Fruit fly (Drosophila melanogaster) whole organism, prepupa: ENCODE results near the gene CG6055.

Experiments
- CG10631 ChIP-seq: fragments of 200-800 bp; sonication (Bioruptor generic); optimal IDR thresholded peaks from 2 replicates; lab custom pipeline; 2016; ENCODE audit warnings: missing biosample characterization, missing genetic modification characterization
- CG10669 ChIP-seq: fragments of 200-800 bp; sonication (Bioruptor generic); optimal IDR thresholded peaks from 3 replicates; lab custom pipeline; 2018; ENCODE audit warnings: missing biosample characterization, mild to moderate bottlenecking, missing genetic modification characterization, moderate library complexity
- CG11294 ChIP-seq: fragments of 200-800 bp; sonication (Bioruptor generic); IDR thresholded peaks from 2 replicates; pipeline ENCODE4 v1.3.6; 2022; ENCODE audit warnings: missing biosample characterization, missing genetic modification characterization
- CG11762 ChIP-seq: fragments of 200-800 bp; sonication (Bioruptor generic); optimal IDR thresholded peaks from 3 replicates; lab custom pipeline; 2016; ENCODE audit warnings: missing biosample characterization, missing genetic modification characterization; ENCODE audit not compliant: insufficient read depth
- CG11902 ChIP-seq: fragments of 200-800 bp; sonication (Bioruptor generic); optimal IDR thresholded peaks from 3 replicates; lab custom pipeline; 2016; ENCODE audit warnings: missing biosample characterization, missing genetic modification characterization
- CG15336 ChIP-seq: fragments of 200-800 bp; sonication (Bioruptor generic); IDR thresholded peaks from 2 replicates; pipeline ENCODE4 v1.3.6; 2022; ENCODE audit warnings: missing biosample characterization, missing genetic modification characterization
- CG1621 ChIP-seq: fragments of 200-800 bp; sonication (Bioruptor generic); optimal IDR thresholded peaks from 3 replicates; lab custom pipeline; 2018; ENCODE audit warnings: missing biosample characterization, mild to moderate bottlenecking, missing genetic modification characterization
- CG3032 ChIP-seq: fragments of 200-800 bp; optimal IDR thresholded peaks from 2 replicates; lab custom pipeline; 2019; ENCODE audit warnings: missing biosample characterization, mild to moderate bottlenecking, missing genetic modification characterization, moderate library complexity
- CG32006 ChIP-seq: fragments of 200-800 bp; sonication (Bioruptor generic); optimal IDR thresholded peaks from 3 replicates; lab custom pipeline; 2017; ENCODE audit warnings: missing biosample characterization, mild to moderate bottlenecking, missing genetic modification characterization
- CG3919 ChIP-seq: fragments of 200-800 bp; sonication (Bioruptor generic); optimal IDR thresholded peaks from 3 replicates; lab custom pipeline; 2016; ENCODE audit warnings: missing biosample characterization, missing genetic modification characterization
- CG4318 ChIP-seq: fragments of 200-800 bp; sonication (Bioruptor generic); optimal IDR thresholded peaks from 3 replicates; lab custom pipeline; 2017; ENCODE audit warnings: missing biosample characterization, mild to moderate bottlenecking, missing genetic modification characterization
- CG6163 ChIP-seq: fragments of 200-800 bp; sonication (Bioruptor generic); IDR thresholded peaks from 3 replicates; pipeline ENCODE4 v1.3.6; 2022; ENCODE audit warnings: missing biosample characterization, missing genetic modification characterization
- CG6276 ChIP-seq: fragments of 200-800 bp; sonication (Bioruptor generic); optimal IDR thresholded peaks from 2 replicates; lab custom pipeline; 2017; ENCODE audit warnings: missing biosample characterization, mild to moderate bottlenecking, missing genetic modification characterization
- CG6808 ChIP-seq: fragments of 200-800 bp; sonication (Bioruptor generic); optimal IDR thresholded peaks from 3 replicates; lab custom pipeline; 2017; ENCODE audit warnings: missing biosample characterization, missing genetic modification characterization, mild to moderate bottlenecking, moderate library complexity, missing genetic modification reagents
- CG6854 ChIP-seq: fragments of 200-800 bp; sonication (Bioruptor generic); optimal IDR thresholded peaks from 2 replicates; lab custom pipeline; 2017; ENCODE audit warnings: missing biosample characterization, mild to moderate bottlenecking, missing genetic modification characterization
- CG8119 ChIP-seq: fragments of 200-800 bp; sonication (Bioruptor generic); IDR thresholded peaks from 3 replicates; pipeline ENCODE4 v1.3.6; 2022; ENCODE audit warnings: missing biosample characterization, missing genetic modification characterization
- CG8319 ChIP-seq: fragments of 200-800 bp; sonication (Bioruptor generic); optimal IDR thresholded peaks from 3 replicates; lab custom pipeline; 2016; ENCODE audit warnings: missing biosample characterization, missing genetic modification characterization
- Eip75B ChIP-seq: fragments of 200-800 bp; sonication (Bioruptor generic); optimal IDR thresholded peaks from 3 replicates; lab custom pipeline; 2016; ENCODE audit warnings: missing biosample characterization, missing genetic modification characterization
- Eip78C ChIP-seq: fragments of 200-800 bp; sonication (Bioruptor generic); peaks from one replicate; lab custom pipeline; 2016; ENCODE audit warnings: missing biosample characterization, missing genetic modification characterization
- Eip93F ChIP-seq: fragments of 200-800 bp; sonication (Bioruptor generic); optimal IDR thresholded peaks from 2 replicates; lab custom pipeline; 2016; ENCODE audit warnings: missing biosample characterization, mild to moderate bottlenecking, missing genetic modification characterization
- Ets21C ChIP-seq: fragments of 200-800 bp; sonication (Bioruptor generic); optimal IDR thresholded peaks from 3 replicates; lab custom pipeline; 2016; ENCODE audit warnings: missing biosample characterization, missing genetic modification characterization
- Gug ChIP-seq: fragments of 200-800 bp; sonication (Bioruptor generic); IDR thresholded peaks from 2 replicates; pipeline ENCODE4 v1.3.6; 2022; ENCODE audit warnings: missing biosample characterization, missing genetic modification characterization
- Hr38 ChIP-seq: sonication (Bioruptor generic); optimal IDR thresholded peaks from 2 replicates; lab custom pipeline; 2016; ENCODE audit warnings: missing biosample characterization, missing genetic modification characterization
- Hr39 ChIP-seq: fragments of 200-800 bp; sonication (Bioruptor generic); optimal IDR thresholded peaks from 2 replicates; lab custom pipeline; 2016; ENCODE audit warnings: missing biosample characterization, missing genetic modification characterization
- Met ChIP-seq: fragments of 200-800 bp; sonication (Bioruptor generic); optimal IDR thresholded peaks from 3 replicates; lab custom pipeline; 2016; ENCODE audit warnings: missing biosample characterization, missing genetic modification characterization
- Smox ChIP-seq: fragments of 200-800 bp; sonication (Bioruptor generic); optimal IDR thresholded peaks from 3 replicates; lab custom pipeline; 2016; ENCODE audit warnings: missing biosample characterization, missing genetic modification characterization
- Sox102F ChIP-seq: fragments of 200-800 bp; sonication (Bioruptor generic); optimal IDR thresholded peaks from 2 replicates; lab custom pipeline; 2016; ENCODE audit warnings: missing biosample characterization, mild to moderate bottlenecking, missing genetic modification characterization
- Sox15 ChIP-seq: fragments of 200-800 bp; sonication (Bioruptor generic); optimal IDR thresholded peaks from 3 replicates; lab custom pipeline; 2016; ENCODE audit warnings: missing biosample characterization, missing genetic modification characterization
- achi ChIP-seq: fragments of 200-800 bp; sonication (Bioruptor generic); optimal IDR thresholded peaks from 3 replicates; lab custom pipeline; 2016; ENCODE audit warnings: missing biosample characterization, missing genetic modification characterization
- acj6 ChIP-seq: fragments of 200-800 bp; sonication (Bioruptor generic); optimal IDR thresholded peaks from 3 replicates; lab custom pipeline; 2016; ENCODE audit warnings: missing biosample characterization, missing genetic modification characterization
- cyc ChIP-seq: fragments of 200-800 bp; sonication (Bioruptor generic); optimal IDR thresholded peaks from 3 replicates; lab custom pipeline; 2016; ENCODE audit warnings: missing biosample characterization, missing genetic modification characterization
- dac ChIP-seq: fragments of 200-800 bp; sonication (Bioruptor generic); optimal IDR thresholded peaks from 2 replicates; lab custom pipeline; 2017; ENCODE audit warnings: missing biosample characterization, mild to moderate bottlenecking, missing genetic modification characterization
- dsx ChIP-seq: fragments of 200-800 bp; optimal IDR thresholded peaks from 3 replicates; lab custom pipeline; 2019; ENCODE audit warnings: missing biosample characterization, mild to moderate bottlenecking, missing genetic modification characterization, moderate library complexity; ENCODE audit not compliant: poor library complexity, severe bottlenecking
- eg ChIP-seq: fragments of 200-800 bp; sonication (Bioruptor generic); IDR thresholded peaks from 3 replicates; pipeline ENCODE4 v1.3.6; 2022; ENCODE audit warnings: missing biosample characterization, missing genetic modification characterization
- esn ChIP-seq: fragments of 200-800 bp; sonication (Bioruptor generic); optimal IDR thresholded peaks from 2 replicates; lab custom pipeline; 2016; ENCODE audit warnings: missing biosample characterization, mild to moderate bottlenecking, missing genetic modification characterization, moderate library complexity
- fd59A ChIP-seq: fragments of 200-800 bp; sonication (Bioruptor generic); optimal IDR thresholded peaks from 2 replicates; lab custom pipeline; 2017; ENCODE audit warnings: missing biosample characterization, mild to moderate bottlenecking, missing genetic modification characterization, missing genetic modification reagents
- fd85E ChIP-seq: fragments of 200-800 bp; sonication (Bioruptor generic); optimal IDR thresholded peaks from 3 replicates; lab custom pipeline; 2016; ENCODE audit warnings: missing biosample characterization, missing genetic modification characterization
- fkh ChIP-seq: fragments of 200-800 bp; sonication (Bioruptor generic); optimal IDR thresholded peaks from 3 replicates; lab custom pipeline; 2017; ENCODE audit warnings: missing biosample characterization, mild to moderate bottlenecking, missing genetic modification characterization, moderate library complexity
- lz ChIP-seq: fragments of 200-800 bp; sonication (Bioruptor generic); optimal IDR thresholded peaks from 3 replicates; lab custom pipeline; 2016; ENCODE audit warnings: missing biosample characterization, missing genetic modification characterization
- net ChIP-seq: fragments of 200-800 bp; sonication (Bioruptor generic); optimal IDR thresholded peaks from 3 replicates; lab custom pipeline; 2016; ENCODE audit warnings: missing biosample characterization, missing genetic modification characterization
- pdm3 ChIP-seq: fragments of 200-800 bp; sonication (Bioruptor generic); optimal IDR thresholded peaks from 3 replicates; lab custom pipeline; 2016; ENCODE audit warnings: missing biosample characterization, missing genetic modification characterization
- salr ChIP-seq, 2 experiments: fragments of 200-800 bp; sonication (Bioruptor generic); optimal IDR thresholded peaks; 3 replicates each; lab custom pipeline; 2016 to 2018; ENCODE audit warnings: missing biosample characterization in 2 of 2, missing genetic modification characterization in 2 of 2, mild to moderate bottlenecking in 1 of 2
- spab ChIP-seq: fragments of 200-800 bp; sonication (Bioruptor generic); optimal IDR thresholded peaks from 2 replicates; lab custom pipeline; 2017; ENCODE audit warnings: missing biosample characterization, mild to moderate bottlenecking, missing genetic modification characterization, missing genetic modification reagents
- ss ChIP-seq, 2 experiments: fragments of 200-800 bp; sonication (Bioruptor generic); optimal IDR thresholded peaks; 2 replicates in 1 of 2; 3 replicates in 1 of 2; lab custom pipeline; 2017 to 2018; ENCODE audit warnings: mild to moderate bottlenecking in 2 of 2, missing biosample characterization in 2 of 2, missing genetic modification characterization in 2 of 2, moderate library complexity in 1 of 2
- svp ChIP-seq: fragments of 200-800 bp; sonication (Bioruptor generic); peaks from one replicate; lab custom pipeline; 2016; ENCODE audit warnings: missing biosample characterization, missing genetic modification characterization
- topi ChIP-seq: fragments of 200-800 bp; sonication (Bioruptor generic); optimal IDR thresholded peaks from 3 replicates; lab custom pipeline; 2016; ENCODE audit warnings: missing biosample characterization, missing genetic modification characterization
- vri ChIP-seq: fragments of 200-800 bp; sonication (Bioruptor generic); optimal IDR thresholded peaks from 3 replicates; lab custom pipeline; 2016; ENCODE audit warnings: missing biosample characterization, mild to moderate bottlenecking, missing genetic modification characterization

Gene CG6055

dm6 chr2L:7513321-7514059, 47.1 kb downstream of the CG6055 start (continued):
- TF ChIP-seq esn (GFP tag; lab: Kevin White, UChicago) (no peak), Eip78C (GFP tag; lab: Kevin White, UChicago) (peak; percentile 63), net (peak; percentile 46), Sox102F (GFP tag; lab: Kevin White, UChicago) (no peak), Ets21C (no peak), achi (GFP tag; lab: Kevin White, UChicago) (peak; percentile 55), CG6163 (GFP tag; lab: Robert Waterston, UW) (peak; percentile 75), pdm3 (GFP tag; lab: Kevin White, UChicago) (peak; percentile 29), CG6808 (GFP tag; lab: Kevin White, UChicago) (peak; percentile 25), Hr39 (GFP tag; lab: Kevin White, UChicago) (no peak), fd85E (GFP tag; lab: Kevin White, UChicago) (no peak), eg (GFP tag; lab: Robert Waterston, UW) (peak; percentile 86), Hr38 (no peak), CG6276 (peak; percentile 81), dsx (GFP tag; lab: Kevin White, UChicago) (no peak), CG11762 (GFP tag; lab: Kevin White, UChicago) (peak; percentile 44), Eip75B (GFP tag; lab: Kevin White, UChicago) (peak; percentile 9), Gug (GFP tag; lab: Robert Waterston, UW) (peak; percentile 71), CG1621 (tag; lab: Kevin White, UChicago) (no peak)

- no peak for TF ChIP-seq Hr38
- peak; percentile 7 for TF ChIP-seq acj6 (GFP tag; lab: Kevin White, UChicago)
- TF ChIP-seq CG11902 (GFP tag; lab: Kevin White, UChicago): no peak
- TF ChIP-seq ss (GFP tag; optimal IDR thresholded peaks at IDR 0.05; lab: Kevin White, UChicago): no peak
- peak; percentile 54 for TF ChIP-seq CG15336
- TF ChIP-seq net: no peak
- TF ChIP-seq dac (GFP tag; lab: Kevin White, UChicago): no peak
- no peak for TF ChIP-seq CG10631 (GFP tag; lab: Kevin White, UChicago)
- no peak for TF ChIP-seq CG10669 (GFP tag; lab: Kevin White, UChicago)
- TF ChIP-seq CG8119 (GFP tag; lab: Robert Waterston, UW): no peak
- no peak for TF ChIP-seq achi (GFP tag; lab: Kevin White, UChicago)
- peak; percentile 66; the same call in 2 of the 3 replicates for TF ChIP-seq CG6163 (GFP tag; lab: Robert Waterston, UW)
- TF ChIP-seq salr (GFP tag; optimal IDR thresholded peaks at IDR 0.05; lab: Kevin White, UChicago): peak in 1 of 2 experiments; percentile 4
- no peak for TF ChIP-seq topi
- TF ChIP-seq CG8319 (GFP tag; lab: Kevin White, UChicago): no peak
- no peak for TF ChIP-seq CG6276
- TF ChIP-seq CG4318 (GFP tag; lab: Kevin White, UChicago): no peak
- peak; percentile 2 for TF ChIP-seq CG3919 (GFP tag; lab: Kevin White, UChicago)
- TF ChIP-seq CG32006 (GFP tag; lab: Kevin White, UChicago): peak; percentile 50
- TF ChIP-seq Smox (GFP tag; lab: Kevin White, UChicago): no peak
- TF ChIP-seq fkh: no peak
- TF ChIP-seq Eip93F (GFP tag; lab: Kevin White, UChicago): no peak
- no peak for TF ChIP-seq CG6854 (GFP tag; lab: Kevin White, UChicago)
- no peak for TF ChIP-seq esn (GFP tag; lab: Kevin White, UChicago)
- peak; percentile 12 for TF ChIP-seq svp (GFP tag; lab: Kevin White, UChicago)
- no peak for TF ChIP-seq Gug (GFP tag; lab: Robert Waterston, UW)
- no peak for TF ChIP-seq spab (GFP tag; lab: Kevin White, UChicago)
- no peak for TF ChIP-seq fd59A
- TF ChIP-seq CG6808 (GFP tag; lab: Kevin White, UChicago): no peak
- no peak for TF ChIP-seq Sox15 (GFP tag; lab: Kevin White, UChicago)
- no peak for TF ChIP-seq CG11294 (GFP tag; lab: Robert Waterston, UW)
- TF ChIP-seq lz (GFP tag; lab: Kevin White, UChicago): no peak
- TF ChIP-seq CG3032 (tag; lab: Kevin White, UChicago): no peak
- TF ChIP-seq Met (GFP tag; lab: Kevin White, UChicago): no peak
- TF ChIP-seq CG11762 (GFP tag; lab: Kevin White, UChicago): no peak
- TF ChIP-seq vri (GFP tag; lab: Kevin White, UChicago): no peak
- no peak for TF ChIP-seq Eip75B (GFP tag; lab: Kevin White, UChicago)
- TF ChIP-seq cyc (GFP tag; lab: Kevin White, UChicago): no peak
- no peak for TF ChIP-seq Ets21C
- TF ChIP-seq eg (GFP tag; lab: Robert Waterston, UW): peak; percentile 55; the same call in 1 of the 3 replicates
- peak; percentile 70 for TF ChIP-seq Eip78C (GFP tag; lab: Kevin White, UChicago)
Measured at dm6 chr2L:7515396-7515795, 49.1 kb downstream of the CG6055 start.
